Worm (Caenorhabditis elegans): ENCODE results near the gene C16D9.6.

- no peak for TF ChIP-seq flt-1 (GFP tag; IDR thresholded peaks at IDR 0.05)
- no peak for TF ChIP-seq ama-1 (optimal IDR thresholded peaks at IDR 0.05)
Measured at ce11 chrV:8271395-8271794, 21.3 kb upstream of the C16D9.6 start.

All from whole organism, early embryonic.